Fruit fly (Drosophila melanogaster) whole organism, embryonic: ENCODE results near the gene CG33268.

Experiments used
- Bteb2 ChIP-seq: fragments of 200-800 bp; sonication (Bioruptor generic); optimal IDR thresholded peaks from 2 replicates; lab custom pipeline; 2016; ENCODE audit warnings: missing biosample characterization, missing genetic modification characterization
- CG11247 ChIP-seq: fragments of 200-800 bp; sonication (Bioruptor generic); IDR thresholded peaks from 2 replicates; pipeline ENCODE4 v1.3.6; 2022; ENCODE audit warnings: missing biosample characterization, missing genetic modification characterization
- CG15269 ChIP-seq: fragments of 200-800 bp; sonication (Bioruptor generic); optimal IDR thresholded peaks from 2 replicates; lab custom pipeline; 2018; ENCODE audit warnings: missing biosample characterization, mild to moderate bottlenecking, missing genetic modification characterization, moderate library complexity
- CG1529 ChIP-seq: fragments of 200-800 bp; sonication (Bioruptor generic); optimal IDR thresholded peaks from 3 replicates; lab custom pipeline; 2018; ENCODE audit warnings: missing biosample characterization, missing genetic modification characterization
- CG1602 ChIP-seq: fragments of 200-800 bp; sonication (Bioruptor generic); optimal IDR thresholded peaks from 3 replicates; lab custom pipeline; 2016; ENCODE audit warnings: missing biosample characterization, missing genetic modification characterization
- CG16779 ChIP-seq: fragments of 200-800 bp; sonication (Bioruptor generic); IDR thresholded peaks from 2 replicates; pipeline ENCODE4 v1.3.6; 2022; ENCODE audit warnings: missing biosample characterization, missing genetic modification characterization
- CG16863 ChIP-seq: fragments of 200-800 bp; sonication (Bioruptor generic); optimal IDR thresholded peaks from 3 replicates; lab custom pipeline; 2016; ENCODE audit warnings: missing biosample characterization, missing genetic modification characterization
- CG17612 ChIP-seq: fragments of 200-800 bp; sonication (Bioruptor generic); IDR thresholded peaks from 2 replicates; pipeline ENCODE4 v1.3.6; 2022; ENCODE audit warnings: missing biosample characterization, missing genetic modification characterization
- CG32532 ChIP-seq: fragments of 200-800 bp; sonication (Bioruptor generic); IDR thresholded peaks from 2 replicates; pipeline ENCODE4 v1.3.6; 2022; ENCODE audit warnings: missing biosample characterization, missing genetic modification characterization
- CG5245 ChIP-seq: fragments of 200-800 bp; sonication (Bioruptor generic); optimal IDR thresholded peaks from 3 replicates; lab custom pipeline; 2016; ENCODE audit warnings: missing biosample characterization, missing genetic modification characterization
- CG5953 ChIP-seq: fragments of 200-800 bp; sonication (Bioruptor generic); IDR thresholded peaks from 2 replicates; pipeline ENCODE4 v1.3.6; 2022; ENCODE audit warnings: missing biosample characterization, missing genetic modification characterization
- CG6689 ChIP-seq: fragments of 200-800 bp; sonication (Bioruptor generic); IDR thresholded peaks from 2 replicates; pipeline ENCODE4 v1.3.6; 2022; ENCODE audit warnings: missing biosample characterization, missing genetic modification characterization
- CG8944 ChIP-seq: fragments of 200-800 bp; sonication (Bioruptor generic); optimal IDR thresholded peaks from 3 replicates; lab custom pipeline; 2016; ENCODE audit warnings: missing biosample characterization, missing genetic modification characterization
- CG9797 ChIP-seq: fragments of 200-800 bp; sonication (Bioruptor generic); optimal IDR thresholded peaks from 3 replicates; lab custom pipeline; 2018; ENCODE audit warnings: missing biosample characterization, mild to moderate bottlenecking, missing genetic modification characterization
- Camta ChIP-seq: fragments of 200-800 bp; sonication (Bioruptor generic); optimal IDR thresholded peaks from 2 replicates; lab custom pipeline; 2016; ENCODE audit warnings: missing biosample characterization, missing genetic modification characterization
- Eip74EF ChIP-seq, 2 experiments: fragments of 200-800 bp in 1 of 2; fragments of >200 bp in 1 of 2; sonication (Bioruptor generic) in 1 of 2; optimal IDR thresholded peaks; 2 replicates each; lab custom pipeline; 2017 to 2019; ENCODE audit warnings: missing biosample characterization in 2 of 2, missing genetic modification characterization in 2 of 2, mild to moderate bottlenecking in 1 of 2, moderate library complexity in 1 of 2
- Fer3 ChIP-seq: fragments of 200-800 bp; sonication (Bioruptor generic); optimal IDR thresholded peaks from 2 replicates; lab custom pipeline; 2018; ENCODE audit warnings: missing biosample characterization, mild to moderate bottlenecking, missing genetic modification characterization, moderate library complexity
- GATAe ChIP-seq: fragments of 200-800 bp; sonication (Bioruptor generic); conservative IDR thresholded peaks from 2 replicates; pipeline ENCODE4 v1.3.6; 2022; ENCODE audit warnings: missing biosample characterization, missing genetic modification characterization
- HLH3B ChIP-seq: fragments of 200-800 bp; sonication (Bioruptor generic); IDR thresholded peaks from 2 replicates; pipeline ENCODE4 v1.3.6; 2022; ENCODE audit warnings: missing biosample characterization, missing genetic modification characterization
- Lpt ChIP-seq: fragments of >200 bp; optimal IDR thresholded peaks from 2 replicates; lab custom pipeline; 2018; ENCODE audit warnings: missing biosample characterization, missing genetic modification characterization
- MBD-R2 ChIP-seq: fragments of 200-800 bp; sonication (Bioruptor generic); IDR thresholded peaks from 2 replicates; pipeline ENCODE4 v1.3.6; 2022; ENCODE audit warnings: missing biosample characterization, missing genetic modification characterization
- MESR4 ChIP-seq: fragments of 200-800 bp; sonication (Bioruptor generic); optimal IDR thresholded peaks from 2 replicates; lab custom pipeline; 2018; ENCODE audit warnings: missing biosample characterization, mild to moderate bottlenecking, missing genetic modification characterization, moderate library complexity
- Nf-YB ChIP-seq: fragments of 200-800 bp; sonication (Bioruptor generic); optimal IDR thresholded peaks from 3 replicates; lab custom pipeline; 2019; ENCODE audit warnings: missing biosample characterization, mild to moderate bottlenecking, missing genetic modification characterization, moderate library complexity
- Ptx1 ChIP-seq: fragments of 200-800 bp; sonication (Bioruptor generic); IDR thresholded peaks from 2 replicates; pipeline ENCODE4 v1.3.6; 2022; ENCODE audit warnings: missing biosample characterization, missing genetic modification characterization
- Sry-β ChIP-seq: fragments of 200-800 bp; sonication (Bioruptor generic); optimal IDR thresholded peaks from 2 replicates; lab custom pipeline; 2018; ENCODE audit warnings: missing biosample characterization, mild to moderate bottlenecking, missing genetic modification characterization, moderate library complexity
- al ChIP-seq: fragments of 200-800 bp; sonication (Bioruptor generic); IDR thresholded peaks from 2 replicates; pipeline ENCODE4 v1.3.6; 2022; ENCODE audit warnings: missing biosample characterization, missing genetic modification characterization
- amos ChIP-seq: fragments of 200-800 bp; sonication (Bioruptor generic); IDR thresholded peaks from 2 replicates; pipeline ENCODE4 v1.3.6; 2022; ENCODE audit warnings: missing biosample characterization, missing genetic modification characterization; ENCODE audit not compliant: partially characterized antibody
- cato ChIP-seq: fragments of 200-800 bp; sonication (Bioruptor generic); optimal IDR thresholded peaks from 2 replicates; lab custom pipeline; 2016; ENCODE audit warnings: missing biosample characterization, missing genetic modification characterization, borderline replicate concordance
- hkb ChIP-seq, 2 experiments: fragments of 200-800 bp in 1 of 2; fragments of >200 bp in 1 of 2; sonication (Bioruptor generic) in 1 of 2; IDR thresholded peaks in 1 of 2; optimal IDR thresholded peaks in 1 of 2; 2 replicates each; pipeline versions ENCODE4 v1.3.6 to Lab custom; 2017 to 2022; ENCODE audit warnings: missing biosample characterization in 1 of 2, missing genetic modification characterization in 1 of 2
- lmd ChIP-seq: fragments of 200-800 bp; sonication (Bioruptor generic); IDR thresholded peaks from 2 replicates; pipeline ENCODE4 v1.3.6; 2022; ENCODE audit warnings: missing biosample characterization, missing genetic modification characterization
- nmo ChIP-seq: fragments of 200-800 bp; sonication (Bioruptor generic); optimal IDR thresholded peaks from 2 replicates; lab custom pipeline; 2018; ENCODE audit warnings: missing biosample characterization, mild to moderate bottlenecking, missing genetic modification characterization, moderate library complexity
- nom ChIP-seq: fragments of 200-800 bp; sonication (Bioruptor generic); optimal IDR thresholded peaks from 2 replicates; lab custom pipeline; 2017; ENCODE audit warnings: missing biosample characterization, missing genetic modification characterization, mild to moderate bottlenecking, moderate library complexity, missing genetic modification reagents
- oc ChIP-seq: fragments of 200-800 bp; sonication (Bioruptor generic); optimal IDR thresholded peaks from 2 replicates; lab custom pipeline; 2018; ENCODE audit warnings: missing biosample characterization, mild to moderate bottlenecking, missing genetic modification characterization, moderate library complexity
- odd ChIP-seq: fragments of 200-800 bp; sonication (Bioruptor generic); optimal IDR thresholded peaks from 2 replicates; lab custom pipeline; 2017; ENCODE audit warnings: missing biosample characterization, mild to moderate bottlenecking, missing genetic modification characterization
- stc ChIP-seq: fragments of 200-800 bp; sonication (Bioruptor generic); IDR thresholded peaks from 2 replicates; pipeline ENCODE4 v1.3.6; 2022; ENCODE audit warnings: missing biosample characterization, missing genetic modification characterization
- stwl ChIP-seq: fragments of 200-800 bp; sonication (Bioruptor generic); optimal IDR thresholded peaks from 3 replicates; lab custom pipeline; 2018; ENCODE audit warnings: missing biosample characterization, mild to moderate bottlenecking, missing genetic modification characterization, moderate library complexity
- sug ChIP-seq: fragments of 200-800 bp; optimal IDR thresholded peaks from 2 replicates; lab custom pipeline; 2019; ENCODE audit warnings: missing biosample characterization, mild to moderate bottlenecking, missing genetic modification characterization, moderate library complexity
- tio ChIP-seq: fragments of 200-800 bp; sonication (Bioruptor generic); optimal IDR thresholded peaks from 2 replicates; lab custom pipeline; 2017; ENCODE audit warnings: missing biosample characterization, missing genetic modification characterization, inconsistent platforms
- unc-4 ChIP-seq: fragments of 200-800 bp; sonication (Bioruptor generic); IDR thresholded peaks from 2 replicates; pipeline ENCODE4 v1.3.6; 2022; ENCODE audit warnings: missing biosample characterization, missing genetic modification characterization; ENCODE audit not compliant: partially characterized antibody
- wdn ChIP-seq: fragments of 200-800 bp; sonication (Bioruptor generic); IDR thresholded peaks from 2 replicates; pipeline ENCODE4 v1.3.6; 2022; ENCODE audit warnings: missing biosample characterization, missing genetic modification characterization
- z ChIP-seq: fragments of 200-800 bp; sonication (Bioruptor generic); IDR thresholded peaks from 3 replicates; pipeline ENCODE4 v1.3.6; 2022; ENCODE audit warnings: missing biosample characterization, missing genetic modification characterization

CG33268 gene

dm6 chr3L:11543681-11544299, 47.2 kb downstream of the CG33268 start:
- no peak for TF ChIP-seq oc (tag; lab: Kevin White, UChicago)
- no peak for TF ChIP-seq hkb (optimal IDR thresholded peaks at IDR 0.05; lab: Kevin White, UChicago)
- TF ChIP-seq hkb (GFP tag; IDR thresholded peaks at IDR 0.05; lab: Robert Waterston, UW) = 0 out of 2 replicates have a peak, but pooled peaks have one; percentile 20
- TF ChIP-seq CG5953 (GFP tag; lab: Robert Waterston, UW) = no peak
- no peak for TF ChIP-seq al (GFP tag; lab: Robert Waterston, UW)
- TF ChIP-seq Bteb2 (GFP tag; lab: Kevin White, UChicago) = no peak
- TF ChIP-seq amos (GFP tag; lab: Robert Waterston, UW) = no peak
- no peak for TF ChIP-seq nmo (GFP tag; lab: Kevin White, UChicago)
- TF ChIP-seq cato (GFP tag; lab: Kevin White, UChicago) = no peak
- TF ChIP-seq Nf-YB (GFP tag; lab: Kevin White, UChicago) = no peak
- 0 out of 2 replicates have a peak, but pooled peaks have one; percentile 7 for TF ChIP-seq Ptx1 (GFP tag; lab: Robert Waterston, UW)
- TF ChIP-seq z (GFP tag; lab: Robert Waterston, UW) = no peak
- TF ChIP-seq CG17612 = no peak
- no peak for TF ChIP-seq CG1529 (GFP tag; lab: Kevin White, UChicago)
- TF ChIP-seq HLH3B = 0 out of 2 replicates have a peak, but pooled peaks have one; percentile 15
- TF ChIP-seq unc-4 (GFP tag; lab: Robert Waterston, UW) = no peak
- TF ChIP-seq CG1602 = no peak
- no peak for TF ChIP-seq stc (GFP tag; lab: Robert Waterston, UW)
- TF ChIP-seq CG5245 (GFP tag; lab: Kevin White, UChicago) = no peak
- TF ChIP-seq Eip74EF (GFP tag; optimal IDR thresholded peaks at IDR 0.05; lab: Kevin White, UChicago) = no peak
- TF ChIP-seq Camta (GFP tag; lab: Kevin White, UChicago) = no peak
- TF ChIP-seq Lpt (GFP tag; lab: Kevin White, UChicago) = no peak
- peak; percentile 4 for TF ChIP-seq tio (GFP tag; lab: Kevin White, UChicago)
- TF ChIP-seq CG16863 (GFP tag; lab: Kevin White, UChicago) = no peak
- no peak for TF ChIP-seq CG9797 (GFP tag; lab: Kevin White, UChicago)
- no peak for TF ChIP-seq CG16779
- no peak for TF ChIP-seq wdn
- 0 out of 2 replicates have a peak, but pooled peaks have one; percentile 16 for TF ChIP-seq lmd (GFP tag; lab: Robert Waterston, UW)
- TF ChIP-seq Sry-β (GFP tag; lab: Kevin White, UChicago) = no peak
- TF ChIP-seq Fer3 = no peak
- no peak for TF ChIP-seq MESR4 (GFP tag; lab: Kevin White, UChicago)
- TF ChIP-seq sug (tag; lab: Kevin White, UChicago) = no peak
- TF ChIP-seq CG8944 (GFP tag; lab: Kevin White, UChicago) = no peak
- TF ChIP-seq CG6689 (GFP tag; lab: Robert Waterston, UW) = no peak
- 0 out of 2 replicates have a peak, but pooled peaks have one; percentile 30 for TF ChIP-seq CG11247 (GFP tag; lab: Robert Waterston, UW)
- TF ChIP-seq GATAe (GFP tag; lab: Robert Waterston, UW) = no peak
- 0 out of 2 replicates have a peak, but pooled peaks have one; percentile 34 for TF ChIP-seq CG32532
- no peak for TF ChIP-seq stwl
- TF ChIP-seq MBD-R2 (GFP tag; lab: Robert Waterston, UW) = no peak
- TF ChIP-seq nom = peak; percentile 30
- TF ChIP-seq CG15269 (tag; lab: Kevin White, UChicago) = no peak
- TF ChIP-seq odd (GFP tag; lab: Kevin White, UChicago) = no peak
